Worm (Caenorhabditis elegans) whole organism, early embryonic: ENCODE measurements around the gene C39B5.10.

Source experiments
- B0310.2 ChIP-seq: sonication (generic microtip); optimal IDR thresholded peaks from 2 replicates; lab custom pipeline; 2016; ENCODE audit warnings: mild to moderate bottlenecking, missing genetic modification characterization, missing compliant biosample characterization
- F13C5.2 ChIP-seq: sonication (generic microtip); optimal IDR thresholded peaks from 2 replicates; lab custom pipeline; 2017; ENCODE audit warnings: mild to moderate bottlenecking, missing genetic modification characterization, inconsistent platforms, missing compliant biosample characterization
- aly-1 ChIP-seq: sonication (generic microtip); optimal IDR thresholded peaks from 2 replicates; lab custom pipeline; 2016; ENCODE audit warnings: missing genetic modification characterization, missing compliant biosample characterization
- ama-1 ChIP-seq: fragments of 150-350 bp; optimal IDR thresholded peaks from 2 replicates; lab custom pipeline; 2014
- ceh-13 ChIP-seq: fragments of 200-800 bp; sonication (Bioruptor generic); optimal IDR thresholded peaks from 2 replicates; lab custom pipeline; 2018; ENCODE audit warnings: mild to moderate bottlenecking, missing genetic modification characterization, missing compliant biosample characterization
- ceh-36 ChIP-seq: sonication (generic microtip); optimal IDR thresholded peaks from 2 replicates; lab custom pipeline; 2016; ENCODE audit warnings: missing genetic modification characterization, inconsistent platforms, missing compliant biosample characterization
- ets-7 ChIP-seq: sonication (generic microtip); optimal IDR thresholded peaks from 2 replicates; lab custom pipeline; 2016; ENCODE audit warnings: missing genotype, missing genetic modification characterization, missing compliant biosample characterization
- flt-1 ChIP-seq: fragments of 200-800 bp; sonication (Bioruptor generic); IDR thresholded peaks from 2 replicates; pipeline ENCODE4 v1.3.6; 2022; ENCODE audit warnings: missing genetic modification characterization, missing compliant biosample characterization
- hmbx-1 ChIP-seq: sonication (generic microtip); optimal IDR thresholded peaks from 2 replicates; lab custom pipeline; 2016; ENCODE audit warnings: mild to moderate bottlenecking, missing genetic modification characterization, missing compliant biosample characterization
- hmg-4 ChIP-seq: fragments of 200-800 bp; sonication (Bioruptor generic); optimal IDR thresholded peaks from 2 replicates; lab custom pipeline; 2018; ENCODE audit warnings: mild to moderate bottlenecking, missing genetic modification characterization, missing compliant biosample characterization
- hnd-1 ChIP-seq: sonication (generic microtip); optimal IDR thresholded peaks from 2 replicates; lab custom pipeline; 2016; ENCODE audit warnings: missing genetic modification characterization, missing compliant biosample characterization
- pes-1 ChIP-seq: fragments of 200-800 bp; sonication (Bioruptor generic); IDR thresholded peaks from 2 replicates; pipeline ENCODE4 v1.3.6; 2022; ENCODE audit warnings: missing genetic modification reagents, missing genetic modification characterization, missing compliant biosample characterization
- scrt-1 ChIP-seq: fragments of 200-800 bp; sonication (Bioruptor generic); IDR thresholded peaks from 2 replicates; pipeline ENCODE4 v1.3.6; 2022; ENCODE audit warnings: missing genetic modification characterization, missing compliant biosample characterization
- sea-1 ChIP-seq: fragments of 200-800 bp; sonication (Bioruptor generic); conservative IDR thresholded peaks from 2 replicates; pipeline ENCODE4 v1.3.6; 2022; ENCODE audit warnings: missing genetic modification characterization, missing compliant biosample characterization
- tbx-11 ChIP-seq: fragments of 200-800 bp; sonication (Bioruptor generic); IDR thresholded peaks from 2 replicates; pipeline ENCODE4 v1.3.6; 2022; ENCODE audit warnings: missing genetic modification characterization, missing compliant biosample characterization
- tbx-37 ChIP-seq: fragments of 200-800 bp; sonication (Bioruptor generic); conservative IDR thresholded peaks from 2 replicates; pipeline ENCODE4 v1.3.6; 2022; ENCODE audit warnings: missing genetic modification reagents, missing genetic modification characterization, missing compliant biosample characterization
- tra-4 ChIP-seq: sonication (generic microtip); optimal IDR thresholded peaks from 2 replicates; lab custom pipeline; 2017; ENCODE audit warnings: missing genetic modification characterization, missing compliant biosample characterization

Gene C39B5.10

DNA sequence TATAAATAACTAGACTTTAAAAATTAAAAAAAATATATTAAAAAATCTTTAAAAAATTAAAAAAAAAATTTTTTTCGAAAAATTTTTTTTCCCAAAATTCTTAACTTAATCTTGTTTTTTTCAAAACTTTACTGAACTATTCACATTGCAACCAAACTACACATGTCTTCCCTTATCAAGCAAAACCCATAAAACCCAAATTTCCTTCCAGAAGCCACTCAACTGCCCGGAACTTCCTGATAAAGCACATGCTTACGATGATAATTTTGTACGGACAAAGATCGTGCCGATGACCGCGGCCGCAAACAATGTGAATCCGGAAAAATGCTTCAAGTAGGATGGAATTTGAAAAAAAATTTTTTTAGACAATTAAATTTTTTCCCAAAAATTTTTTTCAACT, 27.1 kb downstream of the C39B5.10 start:
- TF ChIP-seq ceh-36 (tag; lab: Kevin White, UChicago) (no peak), B0310.2 (tag; lab: Kevin White, UChicago) (no peak), tbx-11 (GFP tag; lab: Robert Waterston, UW) (no peak)

DNA sequence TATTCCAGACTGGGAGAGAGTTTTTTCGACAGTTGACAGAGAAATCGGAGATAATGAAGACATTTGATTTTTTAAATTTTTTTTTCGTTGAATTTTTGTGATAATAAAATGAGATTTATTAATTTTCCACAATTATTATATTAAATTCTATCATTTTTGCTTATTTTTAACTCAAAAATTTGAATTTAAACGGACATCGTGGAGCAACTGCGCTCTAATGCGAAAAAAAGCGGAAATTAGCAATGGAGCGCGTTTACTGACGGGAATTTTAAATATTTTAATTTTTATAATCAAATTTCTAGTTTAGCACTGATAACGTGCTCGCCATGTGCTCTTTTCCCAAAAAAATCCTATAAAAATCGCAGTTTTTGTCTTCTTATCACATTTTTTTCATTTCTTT, 28.3 kb downstream of the C39B5.10 start, which contains the start of gene C39B5.14:
C39B5.14 (plus strand) TSS at position 301 of the 400 bp plus-strand sequence.
- no peak for TF ChIP-seq F13C5.2 (tag; lab: Kevin White, UChicago)
- no peak for TF ChIP-seq sea-1
- TF ChIP-seq ceh-36 (tag; lab: Kevin White, UChicago): no peak
- TF ChIP-seq hmbx-1 (tag; lab: Kevin White, UChicago): no peak
- TF ChIP-seq ama-1 (lab: Kevin White, UChicago): no peak
- no peak for TF ChIP-seq tbx-11 (GFP tag; lab: Robert Waterston, UW)
- TF ChIP-seq B0310.2 (tag; lab: Kevin White, UChicago): no peak
- TF ChIP-seq hnd-1 (tag; lab: Kevin White, UChicago): no peak
- TF ChIP-seq hmg-4 (GFP tag; lab: Kevin White, UChicago): no peak
- TF ChIP-seq pes-1: no peak
- TF ChIP-seq ceh-13 (GFP tag; lab: Kevin White, UChicago): no peak
- TF ChIP-seq flt-1 (GFP tag; lab: Robert Waterston, UW): no peak
- no peak for TF ChIP-seq scrt-1 (GFP tag; lab: Robert Waterston, UW)

DNA sequence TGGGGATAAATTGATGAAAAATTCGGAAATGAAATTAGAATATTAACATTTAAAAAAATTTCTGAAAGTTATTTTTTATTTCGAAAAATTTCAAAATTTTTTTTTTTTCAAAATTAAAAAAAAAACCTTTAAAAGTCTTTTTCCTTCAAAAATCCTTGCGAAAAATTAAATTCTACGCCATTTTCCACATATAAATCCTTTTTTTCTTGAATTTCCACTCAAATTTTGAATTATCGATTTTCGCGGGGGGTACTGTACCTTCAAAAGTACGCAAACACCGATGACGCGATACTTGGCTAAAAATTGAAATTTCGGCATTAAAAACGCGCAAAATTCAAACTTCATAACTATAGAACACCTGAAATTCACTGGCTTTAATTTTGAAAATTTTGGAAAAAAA, 28.8 kb downstream of the C39B5.10 start:
- no peak for TF ChIP-seq sea-1
- no peak for TF ChIP-seq ceh-13 (GFP tag; lab: Kevin White, UChicago)
- TF ChIP-seq ama-1 (lab: Kevin White, UChicago): no peak
- no peak for TF ChIP-seq tbx-37 (GFP tag; lab: Robert Waterston, UW)
- no peak for TF ChIP-seq hmbx-1 (tag; lab: Kevin White, UChicago)
- no peak for TF ChIP-seq pes-1
- TF ChIP-seq ets-7 (tag; lab: Kevin White, UChicago): no peak
- no peak for TF ChIP-seq tbx-11 (GFP tag; lab: Robert Waterston, UW)
- TF ChIP-seq B0310.2 (tag; lab: Kevin White, UChicago): no peak
- no peak for TF ChIP-seq ceh-36 (tag; lab: Kevin White, UChicago)
- TF ChIP-seq hnd-1 (tag; lab: Kevin White, UChicago): no peak
- TF ChIP-seq F13C5.2 (tag; lab: Kevin White, UChicago): no peak
- no peak for TF ChIP-seq hmg-4 (GFP tag; lab: Kevin White, UChicago)
- TF ChIP-seq scrt-1 (GFP tag; lab: Robert Waterston, UW): no peak
- TF ChIP-seq tra-4 (tag; lab: Kevin White, UChicago): no peak
- no peak for TF ChIP-seq aly-1
- TF ChIP-seq flt-1 (GFP tag; lab: Robert Waterston, UW): no peak

DNA sequence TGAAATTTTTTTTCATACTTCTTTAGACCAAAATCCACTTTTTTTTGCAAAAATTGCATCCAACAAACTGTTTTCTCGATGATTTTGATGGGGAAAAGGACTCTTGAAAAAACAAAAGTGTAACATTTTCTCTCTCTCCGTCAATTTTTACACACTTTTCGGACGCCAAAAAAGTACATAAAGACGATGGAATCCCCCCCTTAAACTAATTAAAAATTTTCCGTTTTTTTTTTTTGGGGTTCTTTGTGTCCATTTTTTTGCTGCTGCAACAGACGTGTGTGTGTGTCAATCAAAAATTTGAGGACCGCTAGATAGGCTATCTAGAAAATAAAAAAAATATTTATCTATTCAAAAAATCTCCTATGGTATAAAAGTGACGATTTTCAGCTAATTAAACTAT, 31.6 kb downstream of the C39B5.10 start, which contains the start of gene C39B5.5:
C39B5.5 (plus strand) TSS at position 301 of the 400 bp plus-strand sequence.
- TF ChIP-seq pes-1: no peak
- TF ChIP-seq tbx-37 (GFP tag; lab: Robert Waterston, UW): no peak
- TF ChIP-seq ceh-13 (GFP tag; lab: Kevin White, UChicago): no peak
- no peak for TF ChIP-seq hnd-1 (tag; lab: Kevin White, UChicago)
- TF ChIP-seq flt-1 (GFP tag; lab: Robert Waterston, UW): no peak
- TF ChIP-seq hmbx-1 (tag; lab: Kevin White, UChicago): no peak
- TF ChIP-seq F13C5.2 (tag; lab: Kevin White, UChicago): no peak
- no peak for TF ChIP-seq hmg-4 (GFP tag; lab: Kevin White, UChicago)
- TF ChIP-seq ceh-36 (tag; lab: Kevin White, UChicago): no peak
- no peak for TF ChIP-seq tra-4 (tag; lab: Kevin White, UChicago)

DNA sequence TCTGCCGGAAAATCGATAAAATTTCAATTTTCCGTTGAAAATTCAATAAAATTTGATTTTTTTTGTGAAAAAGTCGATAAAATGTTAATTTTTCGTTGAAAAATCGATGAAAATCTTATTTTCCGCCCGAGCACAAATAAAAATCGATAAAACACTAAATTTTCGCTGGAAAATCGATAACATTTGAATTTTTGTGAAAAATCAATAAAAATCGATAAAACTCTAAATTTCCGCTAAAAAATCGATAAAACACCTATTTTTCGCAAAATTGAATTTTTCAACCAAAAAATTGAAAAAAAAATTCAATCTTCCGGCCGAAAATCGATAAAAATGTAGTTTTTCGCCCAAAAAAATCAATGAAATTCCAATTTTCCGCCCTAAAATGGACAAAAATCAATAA, 34.3 kb downstream of the C39B5.10 start:
- no peak for TF ChIP-seq ets-7 (tag; lab: Kevin White, UChicago)
- no peak for TF ChIP-seq ama-1 (lab: Kevin White, UChicago)
- TF ChIP-seq F13C5.2 (tag; lab: Kevin White, UChicago): no peak
- no peak for TF ChIP-seq hmbx-1 (tag; lab: Kevin White, UChicago)
- no peak for TF ChIP-seq tbx-11 (GFP tag; lab: Robert Waterston, UW)
- no peak for TF ChIP-seq tra-4 (tag; lab: Kevin White, UChicago)
- no peak for TF ChIP-seq hmg-4 (GFP tag; lab: Kevin White, UChicago)
- TF ChIP-seq ceh-36 (tag; lab: Kevin White, UChicago): no peak
- no peak for TF ChIP-seq flt-1 (GFP tag; lab: Robert Waterston, UW)
- no peak for TF ChIP-seq ceh-13 (GFP tag; lab: Kevin White, UChicago)
- TF ChIP-seq B0310.2 (tag; lab: Kevin White, UChicago): no peak
- no peak for TF ChIP-seq tbx-37 (GFP tag; lab: Robert Waterston, UW)
- TF ChIP-seq sea-1: no peak
- no peak for TF ChIP-seq pes-1
- no peak for TF ChIP-seq scrt-1 (GFP tag; lab: Robert Waterston, UW)

DNA sequence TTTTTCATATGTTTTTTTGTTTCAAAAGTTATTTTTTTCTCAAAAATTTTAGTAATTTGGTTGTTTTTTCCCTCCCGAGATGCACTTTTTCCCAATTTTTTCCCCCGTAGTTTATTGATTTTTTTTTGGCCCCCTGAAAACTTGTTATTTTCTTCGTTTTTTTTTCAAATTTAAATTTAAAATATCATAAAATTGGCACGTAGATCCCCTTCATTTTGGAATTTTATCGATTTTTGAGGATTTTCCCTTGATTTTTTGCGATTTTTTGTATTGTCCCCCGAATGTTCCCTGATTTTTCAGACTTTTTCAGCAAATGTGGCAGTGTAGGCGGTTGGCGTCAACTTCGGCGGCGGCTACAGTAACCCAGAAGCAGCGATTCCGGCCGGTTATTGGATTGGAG, 41.7 kb downstream of the C39B5.10 start, which contains the start of gene C39B5.6:
C39B5.6 (plus strand) TSS at position 301 of the 400 bp plus-strand sequence.
- TF ChIP-seq sea-1 (no peak), aly-1 (no peak), scrt-1 (GFP tag; lab: Robert Waterston, UW) (no peak), ceh-36 (tag; lab: Kevin White, UChicago) (no peak), hmg-4 (GFP tag; lab: Kevin White, UChicago) (no peak), hmbx-1 (tag; lab: Kevin White, UChicago) (no peak), tbx-11 (GFP tag; lab: Robert Waterston, UW) (no peak), ets-7 (tag; lab: Kevin White, UChicago) (no peak), tra-4 (tag; lab: Kevin White, UChicago) (no peak), tbx-37 (GFP tag; lab: Robert Waterston, UW) (no peak), flt-1 (GFP tag; lab: Robert Waterston, UW) (no peak), F13C5.2 (tag; lab: Kevin White, UChicago) (no peak), ceh-13 (GFP tag; lab: Kevin White, UChicago) (no peak), hnd-1 (tag; lab: Kevin White, UChicago) (no peak), pes-1 (no peak), B0310.2 (tag; lab: Kevin White, UChicago) (no peak), ama-1 (lab: Kevin White, UChicago) (no peak)
